Worm (Caenorhabditis elegans): Measurements from ENCODE around the gene col-119.
A peak's percentile ranks its signal among the peaks of the same experiment; 100 is the strongest.

col-119 gene

ce11 chrIV:8973249-8973958 lies 6.2 kb downstream of the col-119 start, which contains the start of gene C53B4.3 (continued):
- TF ChIP-seq athp-1 (tag; optimal IDR thresholded peaks at IDR 0.05): no peak
- no peak for TF ChIP-seq ztf-3 (GFP tag; optimal IDR thresholded peaks at IDR 0.05)
- TF ChIP-seq hmg-1.2 (GFP tag; IDR thresholded peaks at IDR 0.05): no peak
- no peak for TF ChIP-seq F57A8.1 (GFP tag; optimal IDR thresholded peaks at IDR 0.05)
- peak; percentile 87 for TF ChIP-seq ZK185.1 (tag; optimal IDR thresholded peaks at IDR 0.05; ENCODE audit: poor library complexity, severe bottlenecking)
- peak; percentile 13 for TF ChIP-seq B0035.1 (tag; optimal IDR thresholded peaks at IDR 0.05)
- TF ChIP-seq attf-6 (GFP tag; IDR thresholded peaks at IDR 0.05): no peak
- TF ChIP-seq bed-1 (GFP tag; IDR thresholded peaks at IDR 0.05): no peak
- TF ChIP-seq F23B12.7 (tag; optimal IDR thresholded peaks at IDR 0.05; ENCODE audit: insufficient read depth): peak; percentile 30
- TF ChIP-seq F33H1.4 (GFP tag; IDR thresholded peaks at IDR 0.05): no peak; the same call in 1 of the 2 replicates
- TF ChIP-seq cebp-1 (GFP tag; IDR thresholded peaks at IDR 0.05): no peak
- peak; percentile 47 for TF ChIP-seq cebp-1 (tag; optimal IDR thresholded peaks at IDR 0.05)
- no peak for TF ChIP-seq zfh-2 (GFP tag; conservative IDR thresholded peaks at IDR 0.05)
- no peak; the same call in 1 of the 2 replicates for TF ChIP-seq lir-1 (GFP tag; conservative IDR thresholded peaks at IDR 0.05)
- peak; percentile 82 for TF ChIP-seq ceh-27 (GFP tag; optimal IDR thresholded peaks at IDR 0.05)
- TF ChIP-seq akir-1 (GFP tag; optimal IDR thresholded peaks at IDR 0.05): peak; percentile 36
- TF ChIP-seq zim-3 (tag; optimal IDR thresholded peaks at IDR 0.05): peak; percentile 22
- no peak for TF ChIP-seq F55B11.4 (tag; optimal IDR thresholded peaks at IDR 0.05; ENCODE audit: borderline replicate concordance, insufficient read depth)
- no peak for TF ChIP-seq madf-3 (GFP tag; IDR thresholded peaks at IDR 0.05)
- no peak for TF ChIP-seq madf-8 (GFP tag; conservative IDR thresholded peaks at IDR 0.05)
- no peak for TF ChIP-seq hlh-26 (GFP tag; conservative IDR thresholded peaks at IDR 0.05)
- 0 out of 2 replicates have a peak, but pooled peaks have one; percentile 44 for TF ChIP-seq Y53G8AR.9 (GFP tag; conservative IDR thresholded peaks at IDR 0.05)
- TF ChIP-seq ekl-4 (GFP tag; IDR thresholded peaks at IDR 0.05): no peak
- TF ChIP-seq lin-54 (GFP tag; optimal IDR thresholded peaks at IDR 0.05): peak; percentile 43

ce11 chrIV:8967990-8968389 lies 11.6 kb downstream of the col-119 start, which contains the start of gene suex-2:
suex-2 (plus strand) TSS chrIV:8968290.
- TF ChIP-seq let-607 (tag; optimal IDR thresholded peaks at IDR 0.05) (no peak), rec-8 (tag; optimal IDR thresholded peaks at IDR 0.05) (no peak)

DNA sequence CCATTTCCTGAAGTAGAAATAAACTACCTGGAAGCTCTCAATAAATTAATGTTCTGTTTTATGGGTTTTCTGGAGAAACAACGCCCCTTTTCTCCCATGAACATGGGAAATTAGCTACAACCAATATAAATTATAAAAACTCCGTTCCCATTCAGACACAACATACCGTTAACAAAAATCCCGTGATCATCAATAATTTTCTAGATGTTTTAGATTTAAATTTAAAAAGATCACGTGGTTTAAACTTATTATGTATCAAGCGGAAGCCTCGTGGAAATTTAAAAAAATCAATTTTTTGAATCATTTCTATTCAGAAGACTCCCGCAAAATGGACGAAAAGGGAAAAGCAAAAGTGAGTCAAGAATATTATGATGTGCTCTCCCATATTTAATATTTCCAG lies 13.7 kb downstream of the col-119 start, which contains the start of gene C53B4.2:
TSS of gene C53B4.2 (plus strand) at position 301 of the 400 bp plus-strand sequence.
- TF ChIP-seq rpc-1 (optimal IDR thresholded peaks at IDR 0.05) (no peak), rpc-1 (tag; optimal IDR thresholded peaks at IDR 0.05) (no peak), Y56A3A.18 (GFP tag; IDR thresholded peaks at IDR 0.05) (no peak), hsf-1 (GFP tag; IDR thresholded peaks at IDR 0.05) (no peak), attf-3 (GFP tag; conservative IDR thresholded peaks at IDR 0.05) (no peak), efl-1 (GFP tag; optimal IDR thresholded peaks at IDR 0.05) (no peak), lin-54 (GFP tag; optimal IDR thresholded peaks at IDR 0.05) (no peak), lsy-27 (tag; optimal IDR thresholded peaks at IDR 0.05; ENCODE audit: borderline replicate concordance, insufficient read depth) (no peak), F57A8.1 (GFP tag; optimal IDR thresholded peaks at IDR 0.05) (no peak), nhr-179 (tag; optimal IDR thresholded peaks at IDR 0.05) (no peak), rec-8 (tag; optimal IDR thresholded peaks at IDR 0.05) (no peak), Y53G8AR.9 (GFP tag; conservative IDR thresholded peaks at IDR 0.05) (no peak), lin-40 (tag; optimal IDR thresholded peaks at IDR 0.05) (no peak), cebp-1 (GFP tag; IDR thresholded peaks at IDR 0.05) (no peak), cebp-1 (tag; optimal IDR thresholded peaks at IDR 0.05) (no peak), ets-4 (GFP tag; optimal IDR thresholded peaks at IDR 0.05) (no peak), F55B11.4 (tag; optimal IDR thresholded peaks at IDR 0.05; ENCODE audit: borderline replicate concordance, insufficient read depth) (no peak), F22D6.2 (tag; optimal IDR thresholded peaks at IDR 0.05) (no peak), B0019.2 (GFP tag; conservative IDR thresholded peaks at IDR 0.05) (no peak), snpc-3.4 (tag; optimal IDR thresholded peaks at IDR 0.05) (no peak), ceh-91 (GFP tag; IDR thresholded peaks at IDR 0.05) (no peak)
